Fruit fly (Drosophila melanogaster) whole organism, prepupa: ENCODE measurements around the gene CG44005.

Source experiments
- Ets21C ChIP-seq: fragments of 200-800 bp; sonication (Bioruptor generic); optimal IDR thresholded peaks from 3 replicates; lab custom pipeline; 2016; ENCODE audit warnings: missing biosample characterization, missing genetic modification characterization
- Hr38 ChIP-seq: sonication (Bioruptor generic); optimal IDR thresholded peaks from 2 replicates; lab custom pipeline; 2016; ENCODE audit warnings: missing biosample characterization, missing genetic modification characterization
- spab ChIP-seq: fragments of 200-800 bp; sonication (Bioruptor generic); optimal IDR thresholded peaks from 2 replicates; lab custom pipeline; 2017; ENCODE audit warnings: missing biosample characterization, mild to moderate bottlenecking, missing genetic modification characterization, missing genetic modification reagents

- TF ChIP-seq spab (GFP tag; lab: Kevin White, UChicago) (no peak), Ets21C (GFP tag; lab: Kevin White, UChicago) (no peak), Hr38 (GFP tag; lab: Kevin White, UChicago) (no peak)
These were observed 50.0 kb downstream of the CG44005 start for dm6 chr3L:18021886-18022285.
